Fruit fly (Drosophila melanogaster): Measurements from ENCODE around the gene mask.
A peak's percentile ranks its signal among the peaks of the same experiment; 100 is the strongest.

DNA sequence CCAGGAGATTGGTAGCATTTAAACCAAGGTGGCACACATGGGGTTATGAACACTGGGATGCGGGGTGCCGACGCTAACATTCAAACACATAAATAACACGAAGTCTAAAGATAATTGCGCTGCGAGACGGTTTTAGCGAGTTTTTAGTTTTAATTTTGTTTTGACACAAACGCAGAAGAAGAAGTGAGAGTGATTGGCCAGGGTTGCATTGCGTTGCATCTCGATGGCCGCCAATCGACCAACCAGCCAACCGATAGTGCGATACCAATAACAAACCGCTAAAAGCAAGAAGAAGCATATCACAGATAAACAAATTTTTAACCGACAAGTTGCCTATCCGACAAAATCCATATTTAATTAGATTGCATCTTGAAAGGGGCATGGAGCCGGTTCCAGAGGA is 3.6 kb upstream of the mask start, which contains the start of the genes Spps and CG13609:
- TF ChIP-seq Mnt (GFP tag; optimal IDR thresholded peaks at IDR 0.05) (no peak), CG7101 (tag; optimal IDR thresholded peaks at IDR 0.05) (no peak), CG1620 (GFP tag; optimal IDR thresholded peaks at IDR 0.05) (no peak), bab1 (GFP tag; optimal IDR thresholded peaks at IDR 0.05) (peak; percentile 57), Hr96 (GFP tag; optimal IDR thresholded peaks at IDR 0.05) (no peak), tj (GFP tag; optimal IDR thresholded peaks at IDR 0.05) (peak; percentile 21), CG14711 (tag; optimal IDR thresholded peaks at IDR 0.05) (no peak), CG33017 (tag; optimal IDR thresholded peaks at IDR 0.05) (no peak), cic (GFP tag; optimal IDR thresholded peaks at IDR 0.05) (peak; percentile 65), ovo (GFP tag; optimal IDR thresholded peaks at IDR 0.05) (no peak)

Data from whole organism, adult.